Worm (Caenorhabditis elegans) whole organism, L4 larva: ENCODE data around the gene nse-4.

ENCODE experiments used
- D1046.2 ChIP-seq: fragments of 200-800 bp; sonication (Bioruptor generic); IDR thresholded peaks from 2 replicates; pipeline ENCODE4 v1.3.6; 2022; ENCODE audit warnings: missing genetic modification characterization, missing compliant biosample characterization
- F10B5.3 ChIP-seq: sonication (generic microtip); optimal IDR thresholded peaks from 2 replicates; lab custom pipeline; 2016; ENCODE audit warnings: mild to moderate bottlenecking, missing genetic modification characterization, missing compliant biosample characterization
- F37D6.2 ChIP-seq: sonication (generic microtip); optimal IDR thresholded peaks from 2 replicates; lab custom pipeline; 2016; ENCODE audit warnings: mild to moderate bottlenecking, missing genetic modification characterization, missing compliant biosample characterization
- R02D3.7 ChIP-seq: fragments of 150-350 bp; sonication (generic microtip); optimal IDR thresholded peaks from 3 replicates; lab custom pipeline; 2014; ENCODE audit warnings: missing biosample characterization, missing genetic modification characterization
- T26A8.4 ChIP-seq: fragments of 200-800 bp; sonication (Bioruptor generic); IDR thresholded peaks from 2 replicates; pipeline ENCODE4 v1.3.6; 2022; ENCODE audit warnings: missing genetic modification characterization, missing compliant biosample characterization
- aha-1 ChIP-seq: fragments of 150-350 bp; peaks from one replicate; lab custom pipeline; 2014; ENCODE audit warnings: missing biosample characterization, missing genetic modification characterization
- aly-2 ChIP-seq: sonication (generic microtip); optimal IDR thresholded peaks from 2 replicates; lab custom pipeline; 2018; ENCODE audit warnings: missing biosample characterization, missing genetic modification characterization
- ama-1 ChIP-seq: fragments of 150-350 bp; optimal IDR thresholded peaks from 2 replicates; lab custom pipeline; 2014; ENCODE audit warnings: inconsistent platforms, mixed read lengths
- ceh-20 ChIP-seq: fragments of 200-800 bp; sonication (Bioruptor generic); IDR thresholded peaks from 2 replicates; pipeline ENCODE4 v1.3.6; 2022; ENCODE audit warnings: missing genetic modification reagents, missing genetic modification characterization, missing compliant biosample characterization
- ceh-44 ChIP-seq: fragments of 200-800 bp; sonication (Bioruptor generic); IDR thresholded peaks from 2 replicates; pipeline ENCODE4 v1.3.6; 2022; ENCODE audit warnings: missing genetic modification reagents, missing genetic modification characterization, missing compliant biosample characterization
- ctbp-1 ChIP-seq: fragments of 200-800 bp; sonication (Bioruptor generic); IDR thresholded peaks from 2 replicates; pipeline ENCODE4 v1.3.6; 2022; ENCODE audit warnings: missing genetic modification reagents, missing genetic modification characterization, missing compliant biosample characterization
- daf-16 ChIP-seq, 3 experiments: sonication (generic microtip); optimal IDR thresholded peaks; 2 replicates each; lab custom pipeline; 2016 to 2017; ENCODE audit warnings: missing genetic modification characterization in 3 of 3, missing genetic modification reagents in 3 of 3, mild to moderate bottlenecking in 2 of 3, missing compliant biosample characterization in 2 of 3, missing biosample characterization in 1 of 3, moderate library complexity in 1 of 3
- dmd-9 ChIP-seq: fragments of 200-800 bp; sonication (Bioruptor generic); IDR thresholded peaks from 2 replicates; pipeline ENCODE4 v1.3.6; 2022; ENCODE audit warnings: missing genetic modification reagents, missing genetic modification characterization, missing compliant biosample characterization
- dpl-1 ChIP-seq: fragments of 150-350 bp; optimal IDR thresholded peaks from 2 replicates; lab custom pipeline; 2014; ENCODE audit warnings: missing biosample characterization, missing genetic modification reagents, missing genetic modification characterization
- duxl-1 ChIP-seq: sonication (generic microtip); optimal IDR thresholded peaks from 2 replicates; lab custom pipeline; 2016; ENCODE audit warnings: mild to moderate bottlenecking, missing genetic modification characterization, moderate library complexity, missing compliant biosample characterization; ENCODE audit not compliant: poor library complexity
- dve-1 ChIP-seq: sonication (generic microtip); optimal IDR thresholded peaks from 2 replicates; lab custom pipeline; 2017; ENCODE audit warnings: antibody characterized with exemption, mild to moderate bottlenecking, missing genetic modification characterization, missing compliant biosample characterization; ENCODE audit not compliant: insufficient read depth
- egl-27 ChIP-seq: sonication (generic microtip); optimal IDR thresholded peaks from 3 replicates; lab custom pipeline; 2017; ENCODE audit warnings: missing biosample characterization, missing genetic modification reagents, missing genetic modification characterization
- egl-43 ChIP-seq: fragments of 200-800 bp; sonication (Bioruptor generic); IDR thresholded peaks from 2 replicates; pipeline ENCODE4 v1.3.6; 2022; ENCODE audit warnings: missing genetic modification reagents, missing genetic modification characterization, missing compliant biosample characterization
- fkh-10 ChIP-seq: fragments of 150-350 bp; optimal IDR thresholded peaks from 2 replicates; lab custom pipeline; 2014; ENCODE audit warnings: missing biosample characterization, missing genetic modification reagents, missing genetic modification characterization
- fos-1 ChIP-seq: fragments of 150-350 bp; optimal IDR thresholded peaks from 2 replicates; lab custom pipeline; 2014; ENCODE audit warnings: missing biosample characterization, missing genetic modification characterization
- hlh-11 ChIP-seq: fragments of 200-800 bp; sonication (Bioruptor generic); optimal IDR thresholded peaks from 2 replicates; lab custom pipeline; 2018; ENCODE audit warnings: mild to moderate bottlenecking, missing genetic modification characterization, missing compliant biosample characterization
- hlh-30 ChIP-seq: sonication (generic microtip); optimal IDR thresholded peaks from 2 replicates; lab custom pipeline; 2017; ENCODE audit warnings: antibody characterized with exemption, mild to moderate bottlenecking, missing genetic modification characterization, missing compliant biosample characterization; ENCODE audit not compliant: insufficient read depth
- hmg-1.1 ChIP-seq: fragments of 200-800 bp; sonication (Bioruptor generic); IDR thresholded peaks from 2 replicates; pipeline ENCODE4 v1.3.6; 2022; ENCODE audit warnings: missing genetic modification reagents, missing genetic modification characterization, missing compliant biosample characterization
- lin-13 ChIP-seq: fragments of 150-350 bp; optimal IDR thresholded peaks from 2 replicates; lab custom pipeline; 2014; ENCODE audit warnings: missing biosample characterization, missing genetic modification reagents, missing genetic modification characterization
- lsy-2 ChIP-seq, 2 experiments: fragments of 150-350 bp in 1 of 2; sonication (generic microtip) in 1 of 2; optimal IDR thresholded peaks; 2 replicates each; lab custom pipeline; 2014 to 2017; ENCODE audit warnings: missing biosample characterization in 2 of 2, missing genetic modification characterization in 2 of 2
- mdl-1 ChIP-seq, 2 experiments: fragments of 150-350 bp in 1 of 2; sonication (generic microtip) in 1 of 2; optimal IDR thresholded peaks; 2 replicates each; lab custom pipeline; 2014 to 2017; ENCODE audit warnings: missing biosample characterization in 2 of 2, missing genetic modification characterization in 2 of 2
- mep-1 ChIP-seq: fragments of 150-350 bp; sonication (generic microtip); optimal IDR thresholded peaks from 3 replicates; lab custom pipeline; 2014; ENCODE audit warnings: missing biosample characterization, missing genetic modification characterization
- mxl-3 ChIP-seq: fragments of 200-800 bp; sonication (Bioruptor generic); optimal IDR thresholded peaks from 2 replicates; lab custom pipeline; 2018; ENCODE audit warnings: mild to moderate bottlenecking, missing genetic modification characterization, missing compliant biosample characterization
- nhr-25 ChIP-seq: sonication (generic microtip); optimal IDR thresholded peaks from 2 replicates; lab custom pipeline; 2017; ENCODE audit warnings: missing genetic modification characterization, mild to moderate bottlenecking, missing compliant biosample characterization, antibody characterized with exemption, moderate library complexity, borderline replicate concordance; ENCODE audit not compliant: insufficient read depth
- nhr-28 ChIP-seq: fragments of 150-350 bp; optimal IDR thresholded peaks from 2 replicates; lab custom pipeline; 2014; ENCODE audit warnings: missing biosample characterization, missing genetic modification characterization
- nhr-42 ChIP-seq: fragments of 200-800 bp; sonication (Bioruptor generic); IDR thresholded peaks from 2 replicates; pipeline ENCODE4 v1.3.6; 2022; ENCODE audit warnings: missing genetic modification characterization, missing compliant biosample characterization
- nhr-6 ChIP-seq: fragments of 150-350 bp; optimal IDR thresholded peaks from 2 replicates; lab custom pipeline; 2014; ENCODE audit warnings: missing biosample characterization, missing genetic modification characterization
- nhr-77 ChIP-seq: fragments of 150-350 bp; optimal IDR thresholded peaks from 2 replicates; lab custom pipeline; 2014; ENCODE audit warnings: missing biosample characterization, missing genetic modification characterization
- saeg-2 ChIP-seq: fragments of 200-800 bp; sonication (Bioruptor generic); IDR thresholded peaks from 2 replicates; pipeline ENCODE4 v1.3.6; 2022; ENCODE audit warnings: missing genetic modification reagents, missing genetic modification characterization, missing compliant biosample characterization
- unc-130 ChIP-seq: sonication (generic microtip); optimal IDR thresholded peaks from 2 replicates; lab custom pipeline; 2016; ENCODE audit warnings: missing genetic modification reagents, missing genetic modification characterization, missing compliant biosample characterization
- vab-7 ChIP-seq: fragments of 200-800 bp; sonication (Bioruptor generic); IDR thresholded peaks from 2 replicates; pipeline ENCODE4 v1.3.6; 2022; ENCODE audit warnings: missing genetic modification reagents, missing genetic modification characterization, missing compliant biosample characterization

The nse-4 gene

DNA sequence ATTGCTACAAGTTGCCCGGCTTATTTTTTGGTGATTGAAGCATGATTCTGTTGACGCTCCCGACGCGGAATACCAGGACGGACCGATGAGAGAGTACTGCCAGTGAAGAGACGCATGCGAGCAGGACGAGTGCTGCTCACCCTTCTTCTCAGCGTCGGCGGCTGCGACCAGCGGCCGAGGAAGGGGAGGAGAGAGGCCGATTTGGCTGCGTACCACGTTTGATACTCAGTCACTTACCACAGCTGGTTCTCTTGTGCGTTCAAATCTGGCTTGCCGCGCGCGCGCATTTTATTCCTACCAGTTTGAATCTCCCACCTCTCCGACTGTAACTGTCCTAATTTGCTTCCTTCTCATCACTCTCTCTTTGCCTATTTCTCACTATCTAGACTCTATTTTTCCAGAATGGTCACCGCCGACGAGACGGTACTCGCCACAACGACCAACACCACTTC lies 43.6 kb downstream of the nse-4 start, which contains the start of gene mep-1 (continued):
- peak; percentile 84 for TF ChIP-seq hmg-1.1 (GFP tag; lab: Robert Waterston, UW)
- TF ChIP-seq ama-1 (lab: Kevin White, UChicago) = peak; percentile 71
- TF ChIP-seq nhr-25 = peak; percentile 51
- no peak for TF ChIP-seq ceh-44 (GFP tag; lab: Robert Waterston, UW)
- peak; percentile 12 for TF ChIP-seq nhr-77 (tag; lab: Kevin White, UChicago)
- no peak for TF ChIP-seq nhr-28 (tag; lab: Kevin White, UChicago)
- peak; percentile 37 for TF ChIP-seq mxl-3
- TF ChIP-seq dve-1 (tag; lab: Kevin White, UChicago) = peak; percentile 6
- peak; percentile 4 for TF ChIP-seq fkh-10
- 0 out of 2 replicates have a peak, but pooled peaks have one; percentile 66 for TF ChIP-seq nhr-42 (GFP tag; lab: Robert Waterston, UW)
- peak; percentile 63 for TF ChIP-seq ctbp-1 (GFP tag; lab: Robert Waterston, UW)
- TF ChIP-seq R02D3.7 (tag; lab: Kevin White, UChicago) = peak; percentile 5
- TF ChIP-seq mdl-1 (tag; optimal IDR thresholded peaks at IDR 0.05; lab: Kevin White, UChicago) = peak in 1 of 2 experiments; percentile 73
- TF ChIP-seq duxl-1 (tag; lab: Kevin White, UChicago) = peak; percentile 33
- TF ChIP-seq T26A8.4 (GFP tag; lab: Robert Waterston, UW) = peak; percentile 57
- TF ChIP-seq D1046.2 (GFP tag; lab: Robert Waterston, UW) = 0 out of 2 replicates have a peak, but pooled peaks have one; percentile 66
- TF ChIP-seq nhr-6 (tag; lab: Kevin White, UChicago) = peak; percentile 83
- TF ChIP-seq mep-1 = peak; percentile 97
- no peak for TF ChIP-seq ceh-20 (GFP tag; lab: Robert Waterston, UW)
- TF ChIP-seq saeg-2 (GFP tag; lab: Robert Waterston, UW) = 0 out of 2 replicates have a peak, but pooled peaks have one; percentile 41
- no peak for TF ChIP-seq daf-16 (GFP tag; optimal IDR thresholded peaks at IDR 0.05; lab: Kevin White, UChicago)
- no peak for TF ChIP-seq daf-16 (tag; optimal IDR thresholded peaks at IDR 0.05; lab: Kevin White, UChicago)
- TF ChIP-seq fos-1 (tag; lab: Kevin White, UChicago) = no peak
- TF ChIP-seq unc-130 = no peak
- TF ChIP-seq hlh-11 (tag; lab: Kevin White, UChicago) = peak; percentile 86
- peak; percentile 65 for TF ChIP-seq dpl-1 (GFP tag; lab: Kevin White, UChicago)
- peak; percentile 6 for TF ChIP-seq hlh-30 (tag; lab: Kevin White, UChicago)
- peak; percentile 51 for TF ChIP-seq lin-13 (GFP tag; lab: Kevin White, UChicago)
- TF ChIP-seq lsy-2 (tag; optimal IDR thresholded peaks at IDR 0.05; lab: Kevin White, UChicago) = peak; percentile 3 to 76
- 0 out of 2 replicates have a peak, but pooled peaks have one; percentile 55 for TF ChIP-seq vab-7 (GFP tag; lab: Robert Waterston, UW)
- TF ChIP-seq egl-43 = peak; percentile 67
- TF ChIP-seq dmd-9 (GFP tag; lab: Robert Waterston, UW) = peak; percentile 58; the same call in 1 of the 2 replicates
- peak; percentile 74 for TF ChIP-seq F37D6.2 (tag; lab: Kevin White, UChicago)
- TF ChIP-seq F10B5.3 (tag; lab: Kevin White, UChicago) = peak; percentile 15

DNA sequence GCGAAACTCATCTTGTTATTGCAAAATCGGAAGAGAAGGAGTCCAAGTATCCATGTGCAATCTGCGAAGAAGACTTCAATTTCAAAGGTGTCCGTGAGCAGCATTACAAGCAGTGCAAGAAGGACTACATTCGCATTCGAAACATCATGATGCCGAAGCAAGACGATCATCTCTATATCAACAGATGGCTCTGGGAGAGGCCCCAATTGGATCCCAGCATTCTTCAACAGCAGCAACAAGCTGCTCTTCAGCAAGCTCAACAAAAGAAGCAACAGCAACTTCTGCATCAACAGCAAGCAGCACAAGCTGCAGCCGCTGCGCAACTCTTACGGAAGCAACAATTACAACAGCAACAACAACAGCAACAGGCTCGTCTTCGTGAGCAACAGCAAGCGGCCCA lies 45.5 kb downstream of the nse-4 start:
- 0 out of 2 replicates have a peak, but pooled peaks have one; percentile 2 for TF ChIP-seq egl-43
- no peak for TF ChIP-seq egl-27
- TF ChIP-seq, all 104 proteins: peak for 1

- TF ChIP-seq dpl-1 (GFP tag; lab: Kevin White, UChicago) (no peak), aha-1 (tag; lab: Kevin White, UChicago) (peak; percentile 47), aly-2 (tag; lab: Kevin White, UChicago) (peak; percentile 52), mep-1 (peak; percentile 67), ama-1 (lab: Kevin White, UChicago) (peak; percentile 56)
Observed at ce11 chrIV:11527752-11528151, 47.1 kb downstream of the nse-4 start, which contains the start of gene M04B2.2. Gene M04B2.2 (plus strand): TSS chrIV:11528052.
